Fruit fly (Drosophila melanogaster): Measurements from ENCODE around the gene ZnT77C.
A peak's percentile ranks its signal among the peaks of the same experiment; 100 is the strongest.

The ZnT77C gene

DNA sequence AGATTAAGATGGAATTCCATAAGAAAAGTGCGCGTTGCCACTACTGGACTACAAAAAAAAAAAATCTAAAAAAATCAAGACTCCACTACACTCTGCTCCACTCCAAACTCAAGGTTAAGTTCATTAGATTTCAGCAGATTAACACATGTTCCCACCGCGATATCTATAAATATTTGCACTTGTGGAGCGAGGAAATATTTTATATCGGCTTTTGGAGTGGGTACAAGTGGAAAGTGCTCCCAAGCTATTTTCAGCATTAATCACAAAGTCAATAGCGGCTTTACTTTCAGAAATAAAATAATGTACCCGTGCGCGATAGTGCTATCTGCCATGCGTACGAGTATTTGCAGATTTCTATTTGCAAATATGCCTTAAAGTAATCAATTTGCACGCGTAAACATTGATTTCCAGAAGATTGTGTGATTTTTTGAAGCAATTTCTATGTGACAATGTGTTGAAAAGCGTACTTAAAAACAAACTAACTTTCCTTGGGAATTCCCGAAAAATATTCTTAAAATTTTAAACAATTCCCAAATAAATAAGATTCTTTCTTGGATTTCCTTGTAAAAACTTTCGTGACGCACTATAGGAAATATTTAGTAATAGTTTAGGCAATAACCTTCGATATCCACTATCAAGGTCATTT is 43.1 kb upstream of the ZnT77C start:
- TF ChIP-seq CG14655 (GFP tag; optimal IDR thresholded peaks at IDR 0.05), result peak; percentile 3
- TF ChIP-seq CG9948 (tag; optimal IDR thresholded peaks at IDR 0.05), result no peak

DNA sequence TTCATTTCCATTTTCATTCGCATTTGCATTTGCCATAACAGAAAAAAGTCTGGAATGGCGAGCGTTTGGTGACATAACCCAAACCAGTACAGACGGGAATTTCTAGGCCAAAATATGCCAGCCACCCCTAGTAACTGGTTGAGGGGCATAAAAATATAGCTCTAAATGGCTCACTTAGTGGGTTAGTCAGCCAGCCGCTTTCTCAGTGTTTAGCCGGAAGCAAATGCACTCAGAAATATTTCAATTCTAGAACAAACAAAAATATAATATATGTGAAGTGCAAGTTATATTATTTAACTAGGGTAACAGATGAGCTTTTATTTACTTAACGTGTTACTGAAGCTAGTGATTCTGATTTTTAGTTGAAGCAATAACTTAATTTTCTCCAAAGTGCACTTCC is 42.2 kb upstream of the ZnT77C start:
- TF ChIP-seq Pif1B (GFP tag; optimal IDR thresholded peaks at IDR 0.05) (no peak), gl (tag; optimal IDR thresholded peaks at IDR 0.05) (no peak), rn (GFP tag; IDR thresholded peaks at IDR 0.05) (no peak), CG12605 (GFP tag; IDR thresholded peaks at IDR 0.05) (no peak), CG13204 (GFP tag; optimal IDR thresholded peaks at IDR 0.05) (no peak), Ets98B (GFP tag; IDR thresholded peaks at IDR 0.05) (no peak), Snoo (tag; optimal IDR thresholded peaks at IDR 0.05) (no peak), EcR (GFP tag; optimal IDR thresholded peaks at IDR 0.05) (no peak), CG4496 (GFP tag; IDR thresholded peaks at IDR 0.05) (no peak), CG9948 (tag; optimal IDR thresholded peaks at IDR 0.05) (no peak), fd96Ca (GFP tag; IDR thresholded peaks at IDR 0.05) (no peak), CG14655 (GFP tag; optimal IDR thresholded peaks at IDR 0.05) (no peak), CG8301 (tag; optimal IDR thresholded peaks at IDR 0.05) (no peak), CG8159 (tag; optimal IDR thresholded peaks at IDR 0.05) (no peak), Pif1A (GFP tag; optimal IDR thresholded peaks at IDR 0.05) (no peak), CG10348 (GFP tag; IDR thresholded peaks at IDR 0.05) (no peak), D1 (tag; optimal IDR thresholded peaks at IDR 0.05) (no peak), CG32121 (GFP tag; IDR thresholded peaks at IDR 0.05) (no peak), CG17806 (tag; optimal IDR thresholded peaks at IDR 0.05) (no peak), CG34367 (tag; optimal IDR thresholded peaks at IDR 0.05) (no peak)

DNA sequence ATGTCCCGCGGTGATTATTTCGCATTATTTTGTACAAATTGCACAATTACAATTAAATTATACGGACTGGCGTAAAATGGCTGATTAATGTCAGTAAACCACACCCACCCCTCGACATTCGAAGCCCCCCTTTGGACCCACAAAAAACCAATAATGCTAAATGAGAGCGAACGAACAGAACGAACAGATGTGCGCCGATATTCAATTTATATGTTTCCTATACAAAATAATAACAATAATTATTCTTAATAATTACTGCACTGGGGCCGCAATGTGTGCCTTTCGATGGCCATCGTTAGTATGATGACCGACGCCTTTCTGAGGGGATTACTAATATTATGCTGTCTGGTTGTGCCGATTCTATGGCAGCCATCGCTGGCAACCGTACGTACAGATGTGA is 38.7 kb upstream of the ZnT77C start, which contains the start of gene CG13250:
TSS of gene CG13250 (plus strand) at position 301 of the 400 bp plus-strand sequence.
- TF ChIP-seq CG4496 (GFP tag; IDR thresholded peaks at IDR 0.05) (no peak), D1 (tag; optimal IDR thresholded peaks at IDR 0.05) (no peak), Snoo (tag; optimal IDR thresholded peaks at IDR 0.05) (no peak), CG14655 (GFP tag; optimal IDR thresholded peaks at IDR 0.05) (no peak), CG12605 (GFP tag; IDR thresholded peaks at IDR 0.05) (no peak), rn (GFP tag; IDR thresholded peaks at IDR 0.05) (no peak)

DNA sequence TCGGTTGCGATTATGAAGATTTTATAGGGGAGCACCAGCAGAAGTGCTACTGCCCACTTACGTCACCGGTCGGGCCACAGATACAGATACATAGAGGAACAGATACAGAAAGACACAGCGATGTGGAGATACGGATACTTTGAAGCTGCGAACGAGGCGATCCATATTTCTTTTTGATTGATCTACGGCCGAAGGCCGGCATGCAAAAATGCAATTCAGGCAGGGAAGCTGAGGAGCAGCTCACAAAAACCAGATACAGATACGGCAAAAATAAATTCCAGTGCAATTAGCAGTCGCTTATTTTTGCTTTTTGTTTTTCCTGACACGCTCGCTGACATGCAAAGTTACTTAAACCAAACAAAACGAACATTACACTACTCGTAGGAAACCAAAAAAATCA is 36.5 kb upstream of the ZnT77C start:
- TF ChIP-seq Snoo (tag; optimal IDR thresholded peaks at IDR 0.05) (no peak), CG32121 (GFP tag; IDR thresholded peaks at IDR 0.05) (no peak), CG12605 (GFP tag; IDR thresholded peaks at IDR 0.05) (no peak), CG14655 (GFP tag; optimal IDR thresholded peaks at IDR 0.05) (no peak), CG34367 (tag; optimal IDR thresholded peaks at IDR 0.05) (no peak), CG8159 (tag; optimal IDR thresholded peaks at IDR 0.05) (no peak)

DNA sequence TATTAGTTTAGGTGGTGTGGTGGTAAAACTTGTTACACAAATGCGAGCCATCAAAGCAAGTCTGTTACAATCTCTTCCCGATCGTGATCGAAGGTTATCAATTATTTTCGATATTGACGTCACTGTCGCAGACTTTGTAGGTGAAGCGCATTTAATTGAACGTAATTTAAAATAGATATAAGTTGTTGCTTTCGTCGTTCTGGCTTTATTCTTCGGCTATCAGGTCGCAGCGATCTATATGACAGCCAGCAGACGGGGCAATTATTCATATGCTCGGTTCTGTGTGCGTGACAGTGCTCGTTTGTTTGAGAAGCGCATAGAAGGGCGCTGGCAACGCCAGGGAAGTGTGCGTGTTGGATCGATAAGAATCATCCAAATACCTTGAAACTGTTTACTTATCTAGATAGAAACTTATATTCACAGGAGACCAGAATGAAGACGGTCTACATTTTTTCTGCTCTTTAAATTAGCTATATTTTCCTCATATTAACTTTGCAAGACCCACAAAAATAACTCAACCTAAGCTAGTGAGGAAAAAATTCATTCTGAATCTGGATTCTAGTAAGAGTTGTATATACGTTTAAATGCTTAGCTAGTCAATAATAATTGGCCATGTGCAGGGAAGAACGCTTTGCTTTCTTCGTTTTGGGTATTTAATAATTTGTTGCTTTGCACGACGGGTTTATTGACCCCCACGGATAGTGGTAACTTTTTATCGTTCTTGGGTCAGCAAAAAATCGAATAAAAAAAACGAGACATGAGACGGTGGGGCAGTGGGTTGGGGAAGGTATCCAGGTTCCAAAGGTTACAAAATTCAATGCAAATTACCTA is 35.8 kb upstream of the ZnT77C start:
- no peak for TF ChIP-seq CG17806 (tag; optimal IDR thresholded peaks at IDR 0.05)
- no peak for TF ChIP-seq CG8301 (tag; optimal IDR thresholded peaks at IDR 0.05)
- TF ChIP-seq CG12605 (GFP tag; IDR thresholded peaks at IDR 0.05), result no peak
- TF ChIP-seq CG9948 (tag; optimal IDR thresholded peaks at IDR 0.05), result no peak
- TF ChIP-seq CG14655 (GFP tag; optimal IDR thresholded peaks at IDR 0.05), result no peak
- no peak for TF ChIP-seq CG34367 (tag; optimal IDR thresholded peaks at IDR 0.05)

DNA sequence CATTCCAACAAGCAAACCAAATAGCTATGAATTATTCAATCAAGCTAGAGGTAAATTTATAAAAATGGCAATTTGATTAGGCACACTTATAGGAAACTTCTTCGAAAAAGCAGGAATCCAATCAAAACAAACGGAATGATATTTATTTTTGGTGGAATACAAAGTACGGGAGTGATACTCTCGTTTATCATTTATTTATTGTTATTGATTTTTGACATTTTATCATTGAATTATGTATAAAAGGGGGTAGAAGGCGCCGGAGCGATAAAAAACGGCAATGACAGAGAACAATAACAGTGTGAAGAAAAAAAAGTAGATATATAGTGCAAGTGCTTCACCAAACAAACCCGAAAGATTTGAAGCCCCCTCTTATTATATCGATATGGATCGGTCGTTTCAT is 35.2 kb upstream of the ZnT77C start:
- TF ChIP-seq CG4496 (GFP tag; IDR thresholded peaks at IDR 0.05) (no peak), gl (tag; optimal IDR thresholded peaks at IDR 0.05) (no peak), CG17806 (tag; optimal IDR thresholded peaks at IDR 0.05) (no peak), Ets98B (GFP tag; IDR thresholded peaks at IDR 0.05) (no peak), Pif1B (GFP tag; optimal IDR thresholded peaks at IDR 0.05) (no peak), CG12605 (GFP tag; IDR thresholded peaks at IDR 0.05) (no peak)

DNA sequence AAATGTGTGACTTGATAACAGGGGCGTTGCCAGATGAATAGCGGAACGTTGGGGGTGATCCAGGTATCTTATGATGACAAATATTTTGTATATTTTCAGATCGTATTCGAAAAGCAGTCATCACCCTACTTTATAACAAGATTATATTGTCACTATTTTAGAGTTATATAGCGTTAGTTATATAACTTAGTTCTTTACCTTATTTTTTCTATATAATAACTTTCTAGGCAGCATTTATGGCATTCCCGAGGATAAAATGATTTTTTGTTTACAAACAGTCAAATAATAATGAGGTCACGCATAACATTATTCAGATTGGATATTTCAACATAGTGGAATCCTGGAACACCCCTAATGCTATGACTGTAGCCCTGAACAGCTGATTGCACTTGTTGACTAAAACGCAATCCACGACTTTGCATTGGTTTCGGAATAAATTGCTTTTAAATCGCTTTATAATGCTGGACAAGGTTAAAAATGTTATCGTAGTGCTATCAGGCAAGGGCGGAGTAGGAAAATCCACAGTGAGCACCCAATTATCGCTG is 31.5 kb upstream of the ZnT77C start, which contains the start of gene Nubp2:
TSS of gene Nubp2 (plus strand) at position 381 of the 545 bp plus-strand sequence.
- TF ChIP-seq Pif1A (GFP tag; optimal IDR thresholded peaks at IDR 0.05), result peak; percentile 92
- no peak for TF ChIP-seq CG13204 (GFP tag; optimal IDR thresholded peaks at IDR 0.05)
- peak; percentile 95 for TF ChIP-seq CG8159 (tag; optimal IDR thresholded peaks at IDR 0.05)
- TF ChIP-seq CG15710 (tag; optimal IDR thresholded peaks at IDR 0.05), result peak; percentile 96
- TF ChIP-seq gl (tag; optimal IDR thresholded peaks at IDR 0.05), result peak; percentile 78
- peak; percentile 81 for TF ChIP-seq fd96Ca (GFP tag; IDR thresholded peaks at IDR 0.05)
- peak; percentile 89 for TF ChIP-seq Pif1B (GFP tag; optimal IDR thresholded peaks at IDR 0.05)
- TF ChIP-seq CG9948 (tag; optimal IDR thresholded peaks at IDR 0.05), result peak; percentile 95
- peak; percentile 90 for TF ChIP-seq Snoo (tag; optimal IDR thresholded peaks at IDR 0.05)
- TF ChIP-seq CG8301 (tag; optimal IDR thresholded peaks at IDR 0.05), result peak; percentile 93
- TF ChIP-seq Ets98B (GFP tag; IDR thresholded peaks at IDR 0.05), result peak; percentile 86
- peak; percentile 78 for TF ChIP-seq CG10348 (GFP tag; IDR thresholded peaks at IDR 0.05)
- TF ChIP-seq CG4496 (GFP tag; IDR thresholded peaks at IDR 0.05), result peak; percentile 92
- TF ChIP-seq rn (GFP tag; IDR thresholded peaks at IDR 0.05), result peak; percentile 84
- peak; percentile 86 for TF ChIP-seq CG32121 (GFP tag; IDR thresholded peaks at IDR 0.05)
- TF ChIP-seq CG12605 (GFP tag; IDR thresholded peaks at IDR 0.05), result peak; percentile 72
- TF ChIP-seq EcR (GFP tag; optimal IDR thresholded peaks at IDR 0.05), result peak; percentile 4
- peak; percentile 90 for TF ChIP-seq CG34367 (tag; optimal IDR thresholded peaks at IDR 0.05)
- TF ChIP-seq CG17806 (tag; optimal IDR thresholded peaks at IDR 0.05), result peak; percentile 93
- TF ChIP-seq CG14655 (GFP tag; optimal IDR thresholded peaks at IDR 0.05), result peak; percentile 95
- peak; percentile 85 for TF ChIP-seq D1 (tag; optimal IDR thresholded peaks at IDR 0.05)
